Worm (Caenorhabditis elegans) whole organism, young adult: ENCODE results near the gene C05E4.7.

Experiments used
- T07F8.4 ChIP-seq: sonication (generic microtip); optimal IDR thresholded peaks from 2 replicates; lab custom pipeline; 2016; ENCODE audit warnings: mild to moderate bottlenecking, missing genetic modification characterization, moderate library complexity, missing compliant biosample characterization
- ceh-79 ChIP-seq: sonication (generic microtip); optimal IDR thresholded peaks from 2 replicates; lab custom pipeline; 2017; ENCODE audit warnings: mild to moderate bottlenecking, missing genetic modification characterization, missing compliant biosample characterization
- him-1 ChIP-seq: sonication (generic microtip); optimal IDR thresholded peaks from 2 replicates; lab custom pipeline; 2016; ENCODE audit warnings: missing genotype, missing genetic modification reagents, missing genetic modification characterization, missing compliant biosample characterization
- snpc-4 ChIP-seq, 5 experiments: fragments of 150-350 bp in 1 of 5; sonication (generic microtip) in 4 of 5; optimal IDR thresholded peaks; 2 replicates each; lab custom pipeline; 2014 to 2018; ENCODE audit warnings: missing genetic modification characterization in 5 of 5, missing biosample characterization in 3 of 5, antibody characterized with exemption in 2 of 5, mild to moderate bottlenecking in 2 of 5, missing compliant biosample characterization in 2 of 5, missing genotype in 2 of 5, moderate library complexity in 2 of 5, missing genetic modification reagents in 1 of 5

DNA sequence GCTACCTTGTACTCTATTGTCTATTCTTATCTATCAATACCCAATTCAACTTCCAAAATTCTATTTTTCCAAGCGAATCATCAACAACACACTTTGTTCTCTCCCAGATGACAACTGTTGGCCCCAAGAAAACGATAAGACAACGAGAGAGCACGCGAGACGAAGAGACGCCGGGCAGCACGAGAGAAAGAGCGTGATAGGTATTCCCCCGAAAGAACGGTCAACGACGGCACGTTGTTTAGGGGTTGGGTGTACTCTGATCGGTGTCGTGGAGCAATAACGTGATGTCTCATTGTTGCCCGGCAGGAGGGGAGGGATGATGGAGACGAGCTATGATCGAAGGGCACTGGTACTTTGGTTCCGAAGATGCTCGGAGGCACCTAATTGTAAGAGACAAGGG, 10.6 kb upstream of the C05E4.7 start:
- TF ChIP-seq him-1 (tag; lab: Kevin White, UChicago), result no peak
- TF ChIP-seq T07F8.4 (tag; lab: Kevin White, UChicago), result no peak
- TF ChIP-seq snpc-4 (GFP tag; optimal IDR thresholded peaks at IDR 0.05; lab: Kevin White, UChicago), result no peak
- peak in 2 of 4 experiments; percentile 41 to 47 for TF ChIP-seq snpc-4 (tag; optimal IDR thresholded peaks at IDR 0.05; lab: Kevin White, UChicago)
- TF ChIP-seq ceh-79 (tag; lab: Kevin White, UChicago), result no peak
